Fruit fly (Drosophila melanogaster): ENCODE data around the gene CG7252.

DNA sequence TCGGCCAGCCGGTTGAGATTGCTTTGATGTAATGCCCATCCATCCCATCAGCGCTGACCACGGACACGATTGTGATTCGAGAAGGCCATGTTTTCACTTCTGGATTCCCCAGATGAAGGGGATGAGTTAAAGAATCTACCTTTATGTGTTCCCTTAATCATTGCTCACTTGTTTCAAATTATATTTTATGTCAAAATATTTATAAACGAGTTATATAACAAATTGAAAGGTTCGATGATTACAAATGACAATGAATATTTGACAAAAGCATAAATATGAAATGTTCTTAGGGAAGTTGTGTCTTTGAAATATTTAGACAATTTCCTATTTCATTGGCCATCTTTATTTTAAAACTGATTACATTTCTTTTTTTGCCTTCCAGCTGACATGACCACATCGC lies 15.9 kb upstream of the CG7252 start:
- TF ChIP-seq psq (optimal IDR thresholded peaks at IDR 0.05) (no peak), h (optimal IDR thresholded peaks at IDR 0.05) (no peak)
